Worm (Caenorhabditis elegans) whole organism, late embryonic: ENCODE results near the gene bath-47.

Experiments
- ahr-1 ChIP-seq: sonication (generic microtip); optimal IDR thresholded peaks from 2 replicates; lab custom pipeline; 2016; ENCODE audit warnings: missing genetic modification characterization, missing compliant biosample characterization
- ceh-19 ChIP-seq: fragments of 200-800 bp; sonication (Bioruptor generic); optimal IDR thresholded peaks from 2 replicates; lab custom pipeline; 2018; ENCODE audit warnings: mild to moderate bottlenecking, missing genetic modification characterization, missing compliant biosample characterization
- ceh-34 ChIP-seq: sonication (generic microtip); optimal IDR thresholded peaks from 2 replicates; lab custom pipeline; 2016; ENCODE audit warnings: mild to moderate bottlenecking, missing genetic modification characterization, missing compliant biosample characterization
- ceh-45 ChIP-seq: fragments of 200-800 bp; sonication (Bioruptor generic); IDR thresholded peaks from 2 replicates; pipeline ENCODE4 v1.3.6; 2022; ENCODE audit warnings: missing genetic modification reagents, missing genetic modification characterization, missing compliant biosample characterization
- ceh-9 ChIP-seq: sonication (generic microtip); optimal IDR thresholded peaks from 2 replicates; lab custom pipeline; 2016; ENCODE audit warnings: mild to moderate bottlenecking, missing genetic modification characterization, inconsistent platforms, missing compliant biosample characterization
- ets-4 ChIP-seq: sonication (generic microtip); optimal IDR thresholded peaks from 2 replicates; lab custom pipeline; 2016; ENCODE audit warnings: missing genetic modification characterization, missing compliant biosample characterization
- fkh-6 ChIP-seq: sonication (generic microtip); optimal IDR thresholded peaks from 2 replicates; lab custom pipeline; 2016; ENCODE audit warnings: missing genetic modification characterization, missing compliant biosample characterization
- gmeb-2 ChIP-seq: sonication (generic microtip); optimal IDR thresholded peaks from 2 replicates; lab custom pipeline; 2016; ENCODE audit warnings: missing genetic modification characterization, inconsistent platforms, missing compliant biosample characterization
- nfya-1 ChIP-seq: sonication (generic microtip); optimal IDR thresholded peaks from 2 replicates; lab custom pipeline; 2017; ENCODE audit warnings: missing genetic modification characterization, mild to moderate bottlenecking, missing compliant biosample characterization, antibody characterized with exemption, moderate library complexity
- pha-4 ChIP-seq: fragments of 150-350 bp; optimal IDR thresholded peaks from 2 replicates; lab custom pipeline; 2018; ENCODE audit warnings: missing biosample characterization, missing genetic modification reagents, missing genetic modification characterization
- zip-5 ChIP-seq: sonication (generic microtip); optimal IDR thresholded peaks from 2 replicates; lab custom pipeline; 2016; ENCODE audit warnings: missing genetic modification characterization, missing compliant biosample characterization
- ztf-16 ChIP-seq: sonication (generic microtip); optimal IDR thresholded peaks from 2 replicates; lab custom pipeline; 2017; ENCODE audit warnings: missing genetic modification characterization, missing compliant biosample characterization

ce11 chrII:1650502-1650901 is 48.9 kb downstream of the bath-47 start, which contains the start of gene fbxb-20:
- TF ChIP-seq ceh-45 (no peak), ceh-19 (GFP tag; lab: Kevin White, UChicago) (no peak), ceh-34 (no peak), pha-4 (tag; lab: Kevin White, UChicago) (no peak), zip-5 (tag; lab: Kevin White, UChicago) (no peak), gmeb-2 (tag; lab: Kevin White, UChicago) (no peak), nfya-1 (tag; lab: Kevin White, UChicago) (no peak), ahr-1 (tag; lab: Kevin White, UChicago) (no peak), ztf-16 (no peak), ceh-9 (tag; lab: Kevin White, UChicago) (no peak), ets-4 (tag; lab: Kevin White, UChicago) (no peak), fkh-6 (tag; lab: Kevin White, UChicago) (no peak)
